Worm (Caenorhabditis elegans) whole organism, mixed stage, embryonic: ENCODE data around the gene immp-2.

ENCODE experiments used
- M03D4.4 ChIP-seq: sonication (generic microtip); optimal IDR thresholded peaks from 2 replicates; lab custom pipeline; 2017; ENCODE audit warnings: mild to moderate bottlenecking, missing genetic modification characterization, missing compliant biosample characterization
- bed-3 ChIP-seq: fragments of 200-800 bp; sonication (Bioruptor generic); optimal IDR thresholded peaks from 3 replicates; lab custom pipeline; 2018; ENCODE audit warnings: mild to moderate bottlenecking, missing genetic modification characterization, moderate library complexity, missing compliant biosample characterization
- blmp-1 ChIP-seq: fragments of 150-350 bp; optimal IDR thresholded peaks from 2 replicates; lab custom pipeline; 2014; ENCODE audit warnings: missing biosample characterization, missing genetic modification characterization
- ceh-39 ChIP-seq: fragments of 150-350 bp; optimal IDR thresholded peaks from 2 replicates; lab custom pipeline; 2014; ENCODE audit warnings: missing biosample characterization, missing genetic modification characterization
- ceh-43 ChIP-seq: fragments of 200-800 bp; sonication (Bioruptor generic); optimal IDR thresholded peaks from 2 replicates; lab custom pipeline; 2018; ENCODE audit warnings: mild to moderate bottlenecking, missing genetic modification characterization, moderate library complexity, missing compliant biosample characterization
- ceh-83 ChIP-seq: fragments of 200-800 bp; sonication (Bioruptor generic); optimal IDR thresholded peaks from 2 replicates; lab custom pipeline; 2018; ENCODE audit warnings: mild to moderate bottlenecking, missing genetic modification characterization, missing compliant biosample characterization
- ces-1 ChIP-seq: fragments of 150-350 bp; optimal IDR thresholded peaks from 2 replicates; lab custom pipeline; 2014; ENCODE audit warnings: missing biosample characterization, missing genetic modification reagents, missing genetic modification characterization
- cnd-1 ChIP-seq: fragments of 200-800 bp; sonication (Bioruptor generic); optimal IDR thresholded peaks from 2 replicates; lab custom pipeline; 2018; ENCODE audit warnings: mild to moderate bottlenecking, missing genetic modification characterization, missing compliant biosample characterization
- drap-1 ChIP-seq: fragments of 200-800 bp; sonication (Bioruptor generic); optimal IDR thresholded peaks from 3 replicates; lab custom pipeline; 2018; ENCODE audit warnings: mild to moderate bottlenecking, missing genetic modification characterization, missing compliant biosample characterization
- elt-1 ChIP-seq: sonication (generic microtip); optimal IDR thresholded peaks from 2 replicates; lab custom pipeline; 2017; ENCODE audit warnings: missing genetic modification characterization, mild to moderate bottlenecking, missing compliant biosample characterization, antibody characterized with exemption, moderate library complexity, borderline replicate concordance; ENCODE audit not compliant: insufficient read depth
- flh-1 ChIP-seq: fragments of 200-800 bp; sonication (Bioruptor generic); optimal IDR thresholded peaks from 2 replicates; lab custom pipeline; 2018; ENCODE audit warnings: mild to moderate bottlenecking, missing genetic modification characterization, moderate library complexity, missing compliant biosample characterization
- ham-2 ChIP-seq: fragments of 200-800 bp; sonication (Bioruptor generic); optimal IDR thresholded peaks from 2 replicates; lab custom pipeline; 2018; ENCODE audit warnings: mild to moderate bottlenecking, missing genetic modification characterization, missing compliant biosample characterization
- hlh-1 ChIP-seq: fragments of 150-350 bp; optimal IDR thresholded peaks from 2 replicates; lab custom pipeline; 2014; ENCODE audit warnings: missing biosample characterization, missing genetic modification reagents, missing genetic modification characterization
- lin-13 ChIP-seq: fragments of 150-350 bp; optimal IDR thresholded peaks from 2 replicates; lab custom pipeline; 2014; ENCODE audit warnings: missing biosample characterization, missing genetic modification characterization
- lin-32 ChIP-seq: fragments of 200-800 bp; sonication (Bioruptor generic); optimal IDR thresholded peaks from 2 replicates; lab custom pipeline; 2018; ENCODE audit warnings: mild to moderate bottlenecking, missing genetic modification characterization, missing compliant biosample characterization
- lsy-2 ChIP-seq: fragments of 150-350 bp; optimal IDR thresholded peaks from 2 replicates; lab custom pipeline; 2014; ENCODE audit warnings: missing biosample characterization, missing genetic modification characterization
- mep-1 ChIP-seq: fragments of 150-350 bp; optimal IDR thresholded peaks from 2 replicates; lab custom pipeline; 2017; ENCODE audit warnings: missing biosample characterization, missing genetic modification reagents, missing genetic modification characterization, inconsistent platforms
- nhr-12 ChIP-seq: fragments of 150-350 bp; optimal IDR thresholded peaks from 2 replicates; lab custom pipeline; 2014; ENCODE audit warnings: missing biosample characterization, missing genetic modification characterization
- nhr-2 ChIP-seq: fragments of 150-350 bp; optimal IDR thresholded peaks from 2 replicates; lab custom pipeline; 2014; ENCODE audit warnings: missing biosample characterization, missing genetic modification characterization
- nhr-237 ChIP-seq: fragments of 150-350 bp; optimal IDR thresholded peaks from 2 replicates; lab custom pipeline; 2014; ENCODE audit warnings: missing biosample characterization, missing genetic modification characterization
- nhr-28 ChIP-seq: fragments of 150-350 bp; optimal IDR thresholded peaks from 2 replicates; lab custom pipeline; 2014; ENCODE audit warnings: missing biosample characterization, missing genetic modification characterization
- nhr-76 ChIP-seq: sonication (generic microtip); optimal IDR thresholded peaks from 2 replicates; lab custom pipeline; 2017; ENCODE audit warnings: missing biosample characterization, missing genetic modification characterization
- pha-4 ChIP-seq: fragments of 150-350 bp; optimal IDR thresholded peaks from 2 replicates; lab custom pipeline; 2018; ENCODE audit warnings: missing biosample characterization, missing genetic modification reagents, missing genetic modification characterization
- sem-2 ChIP-seq: fragments of 200-800 bp; sonication (Bioruptor generic); optimal IDR thresholded peaks from 2 replicates; lab custom pipeline; 2018; ENCODE audit warnings: mild to moderate bottlenecking, missing genetic modification characterization, missing compliant biosample characterization
- snpc-4 ChIP-seq: fragments of 150-350 bp; optimal IDR thresholded peaks from 2 replicates; lab custom pipeline; 2014; ENCODE audit warnings: missing biosample characterization, missing genetic modification characterization
- sptf-1 ChIP-seq: sonication (generic microtip); optimal IDR thresholded peaks from 2 replicates; lab custom pipeline; 2017; ENCODE audit warnings: mild to moderate bottlenecking, missing genetic modification characterization, moderate library complexity, missing compliant biosample characterization
- tbx-8 ChIP-seq: fragments of 200-800 bp; sonication (Bioruptor generic); optimal IDR thresholded peaks from 2 replicates; lab custom pipeline; 2018; ENCODE audit warnings: mild to moderate bottlenecking, missing genetic modification characterization, moderate library complexity, missing compliant biosample characterization
- unc-120 ChIP-seq: sonication (generic microtip); optimal IDR thresholded peaks from 2 replicates; lab custom pipeline; 2017; ENCODE audit warnings: missing genetic modification characterization, missing compliant biosample characterization; ENCODE audit not compliant: poor library complexity, severe bottlenecking
- unc-39 ChIP-seq: fragments of 150-350 bp; optimal IDR thresholded peaks from 2 replicates; lab custom pipeline; 2014; ENCODE audit warnings: missing biosample characterization, missing genetic modification characterization
- unc-62 ChIP-seq: fragments of 150-350 bp; optimal IDR thresholded peaks from 2 replicates; lab custom pipeline; 2014; ENCODE audit warnings: missing biosample characterization, missing genetic modification reagents, missing genetic modification characterization
- ztf-11 ChIP-seq: fragments of 150-350 bp; optimal IDR thresholded peaks from 2 replicates; lab custom pipeline; 2014; ENCODE audit warnings: missing biosample characterization, missing genetic modification characterization

immp-2 gene

DNA sequence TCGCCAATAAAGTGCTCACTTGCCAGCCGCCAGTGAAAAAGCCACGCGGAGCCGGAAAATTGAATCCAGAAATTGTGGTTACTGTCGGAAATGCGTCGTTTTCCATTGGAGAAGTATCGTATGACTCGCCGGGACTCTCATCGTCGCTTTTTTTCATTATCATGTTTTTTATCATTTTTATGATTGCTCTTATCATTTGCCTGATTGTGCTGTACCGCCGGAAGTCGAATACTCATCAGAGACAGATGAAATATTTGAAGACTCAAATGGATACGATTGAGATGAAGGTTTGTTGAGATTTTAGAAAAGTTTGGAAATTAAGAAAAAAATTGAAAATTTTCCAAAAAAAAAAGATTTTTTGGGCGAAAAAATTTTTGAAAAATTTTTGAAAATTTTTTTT, 29.3 kb downstream of the immp-2 start:
- TF ChIP-seq mep-1 (no peak), lin-32 (GFP tag; lab: Kevin White, UChicago) (no peak), nhr-237 (no peak), lsy-2 (tag; lab: Kevin White, UChicago) (no peak), sem-2 (GFP tag; lab: Kevin White, UChicago) (no peak), ces-1 (GFP tag; lab: Kevin White, UChicago) (no peak), cnd-1 (tag; lab: Kevin White, UChicago) (no peak)

DNA sequence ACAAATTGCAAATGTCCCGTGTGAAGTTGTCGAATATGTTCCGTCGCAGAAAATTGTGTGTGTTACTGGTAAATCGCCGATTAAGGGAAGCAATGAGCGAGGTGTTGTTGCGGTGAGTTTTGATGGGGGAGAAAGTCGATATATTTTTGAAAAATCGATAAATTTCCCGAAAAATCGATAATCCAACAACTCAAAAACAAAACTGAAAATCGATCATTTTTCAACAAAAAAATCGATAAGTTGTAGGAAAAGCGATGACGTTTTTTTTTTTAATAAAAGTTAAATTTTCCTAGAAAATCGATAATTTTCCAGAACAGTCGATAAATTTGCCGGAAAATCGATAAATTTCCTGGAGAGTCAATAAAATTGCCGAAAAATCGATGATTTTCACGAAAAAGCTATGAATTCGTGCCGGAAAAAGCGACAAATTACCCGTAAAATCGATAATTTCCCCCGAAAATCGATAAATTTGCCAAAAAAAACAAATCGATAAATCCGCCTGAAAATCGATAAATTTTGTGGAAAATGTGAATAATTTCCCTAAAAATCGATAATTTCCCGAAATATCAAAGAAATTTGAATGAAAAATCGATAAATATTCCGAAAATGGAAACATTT, 32.7 kb downstream of the immp-2 start:
- TF ChIP-seq tbx-8 (GFP tag; lab: Kevin White, UChicago) (no peak), sptf-1 (tag; lab: Kevin White, UChicago) (peak; percentile 29)

DNA sequence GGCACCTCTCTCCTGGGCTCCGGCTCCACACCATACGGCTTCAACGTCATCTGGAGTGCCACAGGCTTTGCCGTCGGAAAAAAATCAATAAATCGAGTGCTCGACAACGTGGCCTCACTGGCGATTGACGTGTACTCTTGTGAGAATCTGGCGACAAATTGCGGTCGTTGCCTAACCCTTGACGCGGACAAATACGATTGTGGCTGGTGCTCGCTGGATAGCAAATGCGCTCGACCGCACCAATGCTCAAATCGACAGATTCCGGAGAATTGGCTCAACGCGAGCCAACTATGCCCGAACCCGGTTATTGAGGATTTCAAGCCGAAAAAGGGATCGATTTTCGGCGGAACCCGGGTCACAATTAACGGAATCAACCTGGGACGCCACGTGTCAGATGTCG, 33.3 kb downstream of the immp-2 start:
- TF ChIP-seq ceh-43 (GFP tag; lab: Kevin White, UChicago): no peak
- no peak for TF ChIP-seq unc-120 (tag; lab: Kevin White, UChicago)
- no peak for TF ChIP-seq unc-62
- no peak for TF ChIP-seq cnd-1 (tag; lab: Kevin White, UChicago)
- TF ChIP-seq, all 35 proteins: peak for 0

DNA sequence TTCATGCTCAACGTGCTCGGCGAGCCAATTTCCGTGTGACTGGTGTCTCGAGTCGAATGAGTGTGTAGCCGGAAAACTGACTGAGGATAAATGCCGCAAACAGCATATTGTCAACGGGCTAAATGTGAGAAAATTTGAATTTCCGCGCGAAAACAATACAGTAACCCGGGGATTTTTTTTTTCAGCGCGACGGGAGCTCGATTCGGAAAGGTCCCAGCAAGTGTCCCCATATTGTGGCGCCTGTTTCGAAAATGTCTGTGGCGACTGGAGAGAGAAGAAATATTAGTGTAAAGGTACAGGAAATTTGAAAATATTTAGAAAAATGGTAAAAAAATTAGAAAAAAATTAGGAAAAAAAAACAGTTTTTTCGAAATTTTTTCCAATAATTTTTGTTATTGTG, 34.5 kb downstream of the immp-2 start:
- TF ChIP-seq sptf-1 (tag; lab: Kevin White, UChicago) (no peak), bed-3 (GFP tag; lab: Kevin White, UChicago) (no peak), elt-1 (tag; lab: Kevin White, UChicago) (no peak), ces-1 (GFP tag; lab: Kevin White, UChicago) (no peak), ceh-39 (tag; lab: Kevin White, UChicago) (no peak), blmp-1 (tag; lab: Kevin White, UChicago) (no peak), nhr-12 (tag; lab: Kevin White, UChicago) (no peak), M03D4.4 (no peak), cnd-1 (tag; lab: Kevin White, UChicago) (no peak)

DNA sequence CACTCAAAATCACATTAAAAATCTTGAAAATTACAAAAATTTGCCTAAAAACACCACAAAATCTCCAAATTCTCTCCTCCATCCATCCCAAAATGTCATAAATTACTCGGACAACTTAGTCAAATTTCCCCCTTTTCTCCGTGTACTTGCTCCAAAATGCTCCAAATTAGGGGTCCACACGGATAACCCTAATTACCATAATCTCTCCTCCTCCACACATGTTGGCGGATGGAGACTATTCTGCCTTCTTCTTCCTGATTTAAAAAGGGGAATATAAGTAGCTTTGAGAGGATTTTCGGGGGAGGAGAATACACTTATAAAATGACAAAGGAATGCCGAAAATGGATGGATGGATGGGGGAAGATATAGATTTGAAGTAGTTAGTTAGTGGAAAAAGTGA, 43.8 kb downstream of the immp-2 start:
- TF ChIP-seq mep-1 (no peak), ces-1 (GFP tag; lab: Kevin White, UChicago) (peak; percentile 87)

DNA sequence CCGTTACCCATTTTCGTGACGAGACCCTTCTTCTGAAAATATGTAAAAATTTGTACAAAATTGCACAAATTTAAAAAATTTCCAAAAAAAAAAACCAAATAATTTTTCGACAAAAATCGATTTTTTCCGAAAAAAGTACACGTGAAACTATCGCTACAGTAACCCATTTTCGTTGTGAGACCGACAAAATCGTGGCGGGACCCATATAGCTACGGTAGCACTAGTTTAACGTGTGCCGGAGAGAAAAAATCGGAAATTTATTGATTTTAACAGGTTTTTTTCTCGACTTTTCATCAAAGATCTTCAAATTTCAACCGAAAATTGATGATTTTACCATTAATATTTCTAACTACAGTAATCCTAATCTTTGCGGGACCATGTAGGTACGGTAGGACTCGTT, 45.5 kb downstream of the immp-2 start:
- TF ChIP-seq blmp-1 (tag; lab: Kevin White, UChicago) (no peak), sptf-1 (tag; lab: Kevin White, UChicago) (no peak), lin-13 (tag; lab: Kevin White, UChicago) (no peak), nhr-76 (tag; lab: Kevin White, UChicago) (no peak), ceh-43 (GFP tag; lab: Kevin White, UChicago) (no peak), unc-39 (tag; lab: Kevin White, UChicago) (no peak), ceh-39 (tag; lab: Kevin White, UChicago) (no peak), snpc-4 (no peak), nhr-12 (tag; lab: Kevin White, UChicago) (no peak), nhr-237 (no peak), nhr-28 (tag; lab: Kevin White, UChicago) (no peak), ceh-83 (GFP tag; lab: Kevin White, UChicago) (no peak), mep-1 (no peak), ces-1 (GFP tag; lab: Kevin White, UChicago) (no peak), flh-1 (GFP tag; lab: Kevin White, UChicago) (no peak), lsy-2 (tag; lab: Kevin White, UChicago) (no peak), unc-120 (tag; lab: Kevin White, UChicago) (no peak)
- TF ChIP-seq, all 35 proteins: peak for 0

DNA sequence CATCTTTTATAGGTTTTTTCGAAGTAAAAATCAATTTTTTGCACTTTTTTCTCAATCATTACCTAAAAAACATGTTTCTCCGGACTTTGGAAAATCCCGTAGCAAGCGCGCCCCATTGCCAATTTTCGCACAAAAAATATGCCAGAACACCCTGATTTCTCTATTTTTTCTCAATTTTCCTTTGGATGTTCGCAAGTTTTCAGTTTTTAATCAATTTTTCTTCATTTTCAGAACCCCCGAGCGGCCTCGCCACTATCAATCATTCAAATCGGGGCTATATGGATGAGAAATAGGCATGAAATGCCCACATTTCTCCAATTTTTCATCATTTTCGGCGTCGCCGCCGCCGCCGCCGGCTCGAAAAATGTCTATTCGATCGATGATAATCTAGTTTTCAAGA, 46.4 kb downstream of the immp-2 start, which contains the start of gene plx-1:
Gene plx-1, plus strand, starts transcription at position 301 of the 400 bp plus-strand sequence.
- TF ChIP-seq nhr-76 (tag; lab: Kevin White, UChicago) (no peak), elt-1 (tag; lab: Kevin White, UChicago) (no peak), nhr-28 (tag; lab: Kevin White, UChicago) (no peak), pha-4 (tag; lab: Kevin White, UChicago) (no peak), snpc-4 (no peak), ham-2 (GFP tag; lab: Kevin White, UChicago) (no peak), ceh-39 (tag; lab: Kevin White, UChicago) (no peak), M03D4.4 (no peak), bed-3 (GFP tag; lab: Kevin White, UChicago) (no peak), tbx-8 (GFP tag; lab: Kevin White, UChicago) (no peak), nhr-2 (tag; lab: Kevin White, UChicago) (no peak), unc-62 (no peak), lin-13 (tag; lab: Kevin White, UChicago) (no peak), hlh-1 (tag; lab: Kevin White, UChicago) (no peak), ces-1 (GFP tag; lab: Kevin White, UChicago) (no peak), ztf-11 (tag; lab: Kevin White, UChicago) (no peak), lin-32 (GFP tag; lab: Kevin White, UChicago) (no peak), nhr-12 (tag; lab: Kevin White, UChicago) (no peak), drap-1 (GFP tag; lab: Kevin White, UChicago) (no peak)
